Worm (Caenorhabditis elegans) whole organism, young adult: ENCODE results near the gene ima-1.

Experiments used
- B0019.2 ChIP-seq: fragments of 200-800 bp; sonication (Bioruptor generic); conservative IDR thresholded peaks from 2 replicates; pipeline ENCODE4 v1.3.6; 2022; ENCODE audit warnings: missing genetic modification reagents, missing genetic modification characterization, missing compliant biosample characterization
- F33H1.4 ChIP-seq: fragments of 200-800 bp; sonication (Bioruptor generic); IDR thresholded peaks from 2 replicates; pipeline ENCODE4 v1.3.6; 2022; ENCODE audit warnings: missing genetic modification reagents, missing genetic modification characterization, missing compliant biosample characterization
- F57A8.1 ChIP-seq: fragments of 200-800 bp; sonication (Bioruptor generic); optimal IDR thresholded peaks from 2 replicates; lab custom pipeline; 2018; ENCODE audit warnings: mild to moderate bottlenecking, missing genetic modification characterization, moderate library complexity, missing compliant biosample characterization
- F57C9.4 ChIP-seq: sonication (generic microtip); optimal IDR thresholded peaks from 2 replicates; lab custom pipeline; 2017; ENCODE audit warnings: mild to moderate bottlenecking, missing genetic modification characterization, missing compliant biosample characterization
- K12H6.12 ChIP-seq: fragments of 200-800 bp; sonication (Bioruptor generic); optimal IDR thresholded peaks from 2 replicates; lab custom pipeline; 2018; ENCODE audit warnings: mild to moderate bottlenecking, missing genetic modification characterization, missing compliant biosample characterization
- Y79H2A.3 ChIP-seq: fragments of 200-800 bp; sonication (Bioruptor generic); conservative IDR thresholded peaks from 2 replicates; pipeline ENCODE4 v1.3.6; 2022; ENCODE audit warnings: missing genetic modification reagents, missing genetic modification characterization, missing compliant biosample characterization
- ama-1 ChIP-seq, 3 experiments: fragments of 150-350 bp in 1 of 3; sonication (generic microtip) in 2 of 3; optimal IDR thresholded peaks; 2 replicates each; lab custom pipeline; 2014 to 2018; ENCODE audit warnings: missing biosample characterization in 2 of 3, missing genetic modification characterization in 2 of 3, missing genetic modification reagents in 2 of 3
- aptf-2 ChIP-seq: fragments of 200-800 bp; sonication (Bioruptor generic); conservative IDR thresholded peaks from 2 replicates; pipeline ENCODE4 v1.3.6; 2022; ENCODE audit warnings: missing genetic modification reagents, missing genetic modification characterization, missing compliant biosample characterization
- attf-5 ChIP-seq: fragments of 200-800 bp; sonication (Bioruptor generic); optimal IDR thresholded peaks from 2 replicates; lab custom pipeline; 2018; ENCODE audit warnings: mild to moderate bottlenecking, missing genetic modification characterization, missing compliant biosample characterization
- die-1 ChIP-seq: sonication (generic microtip); optimal IDR thresholded peaks from 2 replicates; lab custom pipeline; 2016; ENCODE audit warnings: missing genotype, mild to moderate bottlenecking, missing genetic modification characterization, missing compliant biosample characterization
- ekl-4 ChIP-seq: fragments of 200-800 bp; sonication (Bioruptor generic); IDR thresholded peaks from 2 replicates; pipeline ENCODE4 v1.3.6; 2022; ENCODE audit warnings: missing genetic modification reagents, missing genetic modification characterization, missing compliant biosample characterization
- gei-17 ChIP-seq: fragments of 200-800 bp; sonication (Bioruptor generic); optimal IDR thresholded peaks from 2 replicates; lab custom pipeline; 2018; ENCODE audit warnings: mild to moderate bottlenecking, missing genetic modification characterization, missing compliant biosample characterization
- hmg-1.2 ChIP-seq: fragments of 200-800 bp; sonication (Bioruptor generic); IDR thresholded peaks from 2 replicates; pipeline ENCODE4 v1.3.6; 2022; ENCODE audit warnings: missing genetic modification reagents, missing genetic modification characterization, missing compliant biosample characterization
- lag-1 ChIP-seq: fragments of 200-800 bp; sonication (Bioruptor generic); IDR thresholded peaks from 2 replicates; pipeline ENCODE4 v1.3.6; 2022; ENCODE audit warnings: missing genetic modification reagents, missing genetic modification characterization, missing compliant biosample characterization
- lin-40 ChIP-seq: sonication (generic microtip); optimal IDR thresholded peaks from 2 replicates; lab custom pipeline; 2016; ENCODE audit warnings: missing genetic modification characterization, mild to moderate bottlenecking, missing compliant biosample characterization, missing genotype, missing genetic modification reagents
- lir-1 ChIP-seq: fragments of 200-800 bp; sonication (Bioruptor generic); conservative IDR thresholded peaks from 2 replicates; pipeline ENCODE4 v1.3.6; 2022; ENCODE audit warnings: missing genetic modification reagents, missing genetic modification characterization, missing compliant biosample characterization
- lsy-27 ChIP-seq: sonication (generic microtip); optimal IDR thresholded peaks from 2 replicates; lab custom pipeline; 2017; ENCODE audit warnings: missing genetic modification characterization, mild to moderate bottlenecking, missing compliant biosample characterization, antibody characterized with exemption, missing genotype, borderline replicate concordance; ENCODE audit not compliant: insufficient read depth
- nhr-27 ChIP-seq: fragments of 200-800 bp; sonication (Bioruptor generic); optimal IDR thresholded peaks from 2 replicates; lab custom pipeline; 2018; ENCODE audit warnings: mild to moderate bottlenecking, missing genetic modification characterization, moderate library complexity, missing compliant biosample characterization
- nhr-90 ChIP-seq: sonication (generic microtip); optimal IDR thresholded peaks from 2 replicates; lab custom pipeline; 2016; ENCODE audit warnings: missing genotype, mild to moderate bottlenecking, missing genetic modification characterization, missing compliant biosample characterization
- snpc-3.4 ChIP-seq: sonication (generic microtip); optimal IDR thresholded peaks from 2 replicates; lab custom pipeline; 2017; ENCODE audit warnings: missing genetic modification characterization, mild to moderate bottlenecking, missing compliant biosample characterization, antibody characterized with exemption, moderate library complexity, missing genotype, missing genetic modification reagents
- snpc-4 ChIP-seq, 5 experiments: fragments of 150-350 bp in 1 of 5; sonication (generic microtip) in 4 of 5; optimal IDR thresholded peaks; 2 replicates each; lab custom pipeline; 2014 to 2018; ENCODE audit warnings: missing genetic modification characterization in 5 of 5, missing biosample characterization in 3 of 5, antibody characterized with exemption in 2 of 5, mild to moderate bottlenecking in 2 of 5, missing compliant biosample characterization in 2 of 5, missing genotype in 2 of 5, moderate library complexity in 2 of 5, missing genetic modification reagents in 1 of 5
- tbx-9 ChIP-seq: sonication (generic microtip); optimal IDR thresholded peaks from 2 replicates; lab custom pipeline; 2016; ENCODE audit warnings: borderline replicate concordance, missing genetic modification characterization, inconsistent platforms, missing compliant biosample characterization
- tlf-1 ChIP-seq: fragments of 200-800 bp; sonication (Bioruptor generic); optimal IDR thresholded peaks from 2 replicates; lab custom pipeline; 2018; ENCODE audit warnings: mild to moderate bottlenecking, missing genetic modification characterization, missing compliant biosample characterization
- ztf-18 ChIP-seq: sonication (generic microtip); optimal IDR thresholded peaks from 2 replicates; lab custom pipeline; 2016; ENCODE audit warnings: missing genotype, mild to moderate bottlenecking, missing genetic modification characterization, missing compliant biosample characterization
- ztf-22 ChIP-seq: fragments of 200-800 bp; sonication (Bioruptor generic); optimal IDR thresholded peaks from 2 replicates; lab custom pipeline; 2018; ENCODE audit warnings: mild to moderate bottlenecking, missing genetic modification characterization, moderate library complexity, missing compliant biosample characterization

Gene ima-1

DNA sequence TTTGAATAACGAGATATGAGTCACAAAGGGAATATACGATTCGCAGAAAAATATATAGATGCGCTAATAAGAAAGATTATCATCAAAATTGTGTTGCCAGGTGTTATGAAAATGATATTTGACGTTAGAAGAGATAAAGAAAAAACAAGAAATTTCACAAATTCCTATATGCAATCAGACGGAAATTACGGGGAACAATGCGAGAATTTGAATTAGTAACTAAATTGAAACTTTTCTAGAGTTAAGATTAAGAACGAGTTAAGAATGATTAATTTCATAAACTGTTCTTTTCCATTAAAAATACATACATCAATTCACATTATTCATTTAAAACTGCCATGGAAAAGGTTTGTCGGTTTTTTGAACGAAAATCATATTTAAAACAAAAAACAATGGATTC lies 43.4 kb upstream of the ima-1 start, which contains the start of gene clc-6:
clc-6 (minus strand) TSS at position 101 of the 400 bp plus-strand sequence.
- no peak for TF ChIP-seq lin-40
- no peak for TF ChIP-seq aptf-2 (GFP tag; lab: Robert Waterston, UW)
- no peak for TF ChIP-seq die-1 (tag; lab: Kevin White, UChicago)

DNA sequence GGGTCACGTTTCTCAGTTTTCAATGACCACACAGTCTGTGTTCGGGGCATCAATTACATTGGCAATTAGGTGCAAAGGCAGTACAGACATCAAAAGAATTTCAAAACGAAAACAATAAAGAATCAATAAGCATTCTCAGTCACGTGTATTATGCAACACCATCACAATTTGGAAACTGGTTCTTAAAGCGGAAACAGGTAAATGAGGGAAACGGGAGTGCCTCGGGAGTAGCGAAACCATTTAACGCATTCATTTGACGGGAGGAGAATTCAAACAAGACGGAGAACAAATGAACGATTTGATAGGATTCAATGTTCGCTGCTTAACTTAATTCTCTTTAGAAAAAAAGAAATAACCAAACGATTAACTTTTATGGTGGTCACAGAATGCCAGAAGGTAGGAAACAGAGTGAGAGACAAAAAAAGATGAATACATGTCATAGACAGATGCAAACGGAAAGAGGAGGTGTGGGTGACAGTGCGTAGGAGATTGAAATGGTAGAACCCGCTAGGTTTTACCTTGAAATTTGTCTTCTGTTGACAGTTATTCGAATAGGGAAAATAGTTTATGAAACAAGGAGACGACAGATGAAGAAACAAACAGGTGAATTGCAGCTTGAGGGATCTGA lies 42.7 kb upstream of the ima-1 start:
- TF ChIP-seq lin-40, result peak; percentile 26
- TF ChIP-seq F57C9.4 (tag; lab: Kevin White, UChicago), result no peak

DNA sequence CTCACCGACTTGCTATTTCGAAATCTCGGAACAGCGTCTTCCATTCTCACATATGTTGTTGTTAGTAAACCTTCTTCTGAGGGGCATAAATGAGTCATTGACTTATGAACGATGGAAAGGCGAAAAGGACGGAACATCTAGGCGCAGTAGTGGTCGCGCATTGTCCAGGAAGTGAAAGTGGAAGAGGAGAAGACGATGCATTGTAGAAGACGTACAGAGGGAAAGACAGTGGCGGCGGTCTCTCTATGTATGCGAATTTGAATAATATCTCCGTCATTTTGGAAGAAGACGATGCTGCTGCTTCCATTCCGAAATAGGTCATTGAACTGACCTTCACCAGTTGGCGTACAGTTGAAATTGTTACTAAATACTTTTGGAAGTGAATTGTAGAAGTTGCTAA lies 41.4 kb upstream of the ima-1 start:
- TF ChIP-seq lsy-27 (tag; lab: Kevin White, UChicago) (no peak), K12H6.12 (no peak), F57A8.1 (GFP tag; lab: Kevin White, UChicago) (no peak), ztf-22 (no peak), snpc-3.4 (no peak), F33H1.4 (GFP tag; lab: Robert Waterston, UW) (no peak), gei-17 (GFP tag; lab: Kevin White, UChicago) (no peak)
- TF ChIP-seq, all 124 proteins: peak for 0

DNA sequence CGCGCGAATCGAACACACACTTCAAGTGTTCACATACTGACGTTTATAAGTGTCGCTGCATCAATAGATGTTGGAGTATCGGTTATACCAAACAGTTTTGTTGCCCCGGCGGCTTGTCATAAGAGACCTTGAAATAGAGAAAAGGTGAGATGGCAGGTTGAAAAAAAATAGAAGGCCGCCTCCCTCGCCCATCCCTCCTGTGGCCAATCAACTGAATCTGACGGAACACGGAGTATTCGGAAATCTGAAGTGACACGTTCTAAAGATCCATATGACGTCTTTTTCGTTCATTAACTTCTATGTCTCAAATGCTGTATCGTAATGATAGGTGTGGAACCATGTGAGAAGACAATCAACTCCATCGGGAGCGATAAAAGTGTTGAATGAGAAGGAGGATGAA lies 40.0 kb upstream of the ima-1 start:
- TF ChIP-seq Y79H2A.3 (GFP tag; lab: Robert Waterston, UW), result no peak
- TF ChIP-seq, all 124 proteins: peak for 0

DNA sequence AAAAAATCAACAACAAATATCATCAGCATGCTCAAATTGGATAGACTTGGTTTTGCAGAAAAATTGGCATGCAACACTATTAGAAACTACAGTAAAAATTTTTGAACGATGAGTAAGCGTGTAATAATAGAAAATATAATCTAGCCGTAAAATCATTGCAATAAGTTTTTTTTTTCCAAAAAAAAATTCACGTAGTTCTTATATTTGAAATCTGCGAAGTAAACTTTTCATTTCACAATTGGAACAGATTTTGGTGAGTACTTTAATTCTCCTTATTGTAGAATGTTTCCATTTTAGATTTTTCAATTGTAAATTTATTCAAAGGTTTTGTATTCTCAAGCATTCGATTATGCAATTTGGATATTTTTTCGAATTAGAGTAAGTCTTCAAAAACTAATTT lies 39.2 kb upstream of the ima-1 start, which contains the start of gene K10D6.3:
K10D6.3 (plus strand) TSS at position 301 of the 400 bp plus-strand sequence.
- TF ChIP-seq lir-1 (GFP tag; lab: Robert Waterston, UW) (no peak), ekl-4 (GFP tag; lab: Robert Waterston, UW) (no peak), B0019.2 (no peak), ztf-18 (tag; lab: Kevin White, UChicago) (no peak), tlf-1 (GFP tag; lab: Kevin White, UChicago) (no peak), lag-1 (no peak), ama-1 (optimal IDR thresholded peaks at IDR 0.05; lab: Kevin White, UChicago) (no peak), ama-1 (GFP tag; optimal IDR thresholded peaks at IDR 0.05; lab: Kevin White, UChicago) (no peak), nhr-27 (tag; lab: Kevin White, UChicago) (no peak), tbx-9 (no peak), F33H1.4 (GFP tag; lab: Robert Waterston, UW) (no peak), K12H6.12 (no peak), attf-5 (GFP tag; lab: Kevin White, UChicago) (no peak), nhr-90 (tag; lab: Kevin White, UChicago) (no peak), hmg-1.2 (GFP tag; lab: Robert Waterston, UW) (no peak)

DNA sequence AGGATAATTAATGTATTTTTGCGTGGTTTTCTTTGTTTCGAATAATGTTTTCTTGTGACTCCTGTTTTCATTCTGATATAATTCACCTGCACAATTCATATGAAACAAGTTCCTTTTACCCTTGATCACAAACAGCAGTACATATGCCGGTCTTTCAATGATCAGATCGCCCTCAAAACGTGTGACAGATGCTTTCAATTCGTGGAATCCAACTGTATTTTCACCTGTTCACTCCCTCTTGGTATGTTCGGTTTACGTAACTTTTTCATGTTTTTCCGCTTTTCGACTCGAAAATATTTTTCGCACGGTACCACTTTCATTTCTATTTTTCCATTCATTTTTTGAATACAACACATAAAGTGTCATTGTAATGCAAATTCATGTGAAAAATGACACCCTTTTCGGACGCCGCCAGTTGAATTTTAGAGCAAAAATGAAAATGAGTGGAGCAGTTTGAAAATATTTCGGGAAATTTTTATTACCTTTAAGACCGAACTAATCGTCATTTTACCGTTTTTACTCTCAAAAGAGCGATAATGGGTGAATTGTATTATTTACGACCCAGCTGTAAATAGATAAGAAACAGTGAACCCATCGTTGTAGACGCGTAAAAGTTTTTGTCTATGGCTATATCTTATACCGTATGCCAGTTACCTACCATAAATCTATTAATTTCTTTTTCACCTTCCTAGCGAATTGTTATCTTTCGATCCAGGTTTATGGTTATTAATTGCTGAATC lies 37.5 kb upstream of the ima-1 start, which contains the start of gene K10D6.4:
K10D6.4 (plus strand) TSS at position 100 of the 740 bp plus-strand sequence.
- no peak for TF ChIP-seq snpc-4 (GFP tag; optimal IDR thresholded peaks at IDR 0.05; lab: Kevin White, UChicago)
- no peak for TF ChIP-seq snpc-4 (tag; optimal IDR thresholded peaks at IDR 0.05; lab: Kevin White, UChicago)
